Fruit fly (Drosophila melanogaster) whole organism, embryonic: ENCODE data around the gene CG42494.

Experiments used
- Adf1 ChIP-seq: fragments of 200-800 bp; sonication (Bioruptor generic); IDR thresholded peaks from 2 replicates; pipeline ENCODE4 v1.3.6; 2022; ENCODE audit warnings: missing biosample characterization, missing genetic modification characterization
- Antp ChIP-seq: fragments of 200-800 bp; sonication (Bioruptor generic); optimal IDR thresholded peaks from 3 replicates; lab custom pipeline; 2016; ENCODE audit warnings: missing biosample characterization, missing genetic modification characterization
- Atf6 ChIP-seq: fragments of 200-800 bp; sonication (Bioruptor generic); IDR thresholded peaks from 2 replicates; pipeline ENCODE4 v1.3.6; 2022; ENCODE audit warnings: missing biosample characterization, missing genetic modification characterization
- CG10543 ChIP-seq: fragments of 200-800 bp; sonication (Bioruptor generic); optimal IDR thresholded peaks from 3 replicates; lab custom pipeline; 2017; ENCODE audit warnings: missing biosample characterization, mild to moderate bottlenecking, missing genetic modification characterization, moderate library complexity
- CG10979 ChIP-seq: fragments of 200-800 bp; sonication (Bioruptor generic); optimal IDR thresholded peaks from 2 replicates; lab custom pipeline; 2018; ENCODE audit warnings: missing biosample characterization, mild to moderate bottlenecking, missing genetic modification characterization, moderate library complexity
- CG11247 ChIP-seq: fragments of 200-800 bp; sonication (Bioruptor generic); IDR thresholded peaks from 2 replicates; pipeline ENCODE4 v1.3.6; 2022; ENCODE audit warnings: missing biosample characterization, missing genetic modification characterization
- CG11560 ChIP-seq: fragments of 200-800 bp; sonication (Bioruptor generic); IDR thresholded peaks from 3 replicates; pipeline ENCODE4 v1.3.6; 2022; ENCODE audit warnings: missing biosample characterization, missing genetic modification characterization
- CG11696 ChIP-seq: fragments of 200-800 bp; sonication (Bioruptor generic); IDR thresholded peaks from 2 replicates; pipeline ENCODE4 v1.3.6; 2022; ENCODE audit warnings: missing biosample characterization, missing genetic modification characterization
- CG1233 ChIP-seq: fragments of 200-800 bp; sonication (Bioruptor generic); optimal IDR thresholded peaks from 4 replicates; lab custom pipeline; 2018; ENCODE audit warnings: missing biosample characterization, mild to moderate bottlenecking, missing genetic modification characterization
- CG13624 ChIP-seq: fragments of 200-800 bp; sonication (Bioruptor generic); optimal IDR thresholded peaks from 2 replicates; lab custom pipeline; 2016; ENCODE audit warnings: missing biosample characterization, missing genetic modification characterization
- CG1647 ChIP-seq: fragments of 200-800 bp; sonication (Bioruptor generic); optimal IDR thresholded peaks from 3 replicates; lab custom pipeline; 2016; ENCODE audit warnings: missing biosample characterization, missing genetic modification characterization
- CG16863 ChIP-seq: fragments of 200-800 bp; sonication (Bioruptor generic); optimal IDR thresholded peaks from 3 replicates; lab custom pipeline; 2016; ENCODE audit warnings: missing biosample characterization, missing genetic modification characterization
- CG2678 ChIP-seq: fragments of 200-800 bp; sonication (Bioruptor generic); optimal IDR thresholded peaks from 3 replicates; lab custom pipeline; 2019; ENCODE audit warnings: missing biosample characterization, mild to moderate bottlenecking, missing genetic modification characterization, moderate library complexity
- CG30020 ChIP-seq: fragments of 200-800 bp; optimal IDR thresholded peaks from 2 replicates; lab custom pipeline; 2019; ENCODE audit warnings: missing biosample characterization, mild to moderate bottlenecking, missing genetic modification characterization, moderate library complexity
- CG31388 ChIP-seq: fragments of 200-800 bp; sonication (Bioruptor generic); optimal IDR thresholded peaks from 2 replicates; lab custom pipeline; 2016; ENCODE audit warnings: missing biosample characterization, missing genetic modification characterization
- CG5245 ChIP-seq: fragments of 200-800 bp; sonication (Bioruptor generic); optimal IDR thresholded peaks from 3 replicates; lab custom pipeline; 2016; ENCODE audit warnings: missing biosample characterization, missing genetic modification characterization
- CG5953 ChIP-seq: fragments of 200-800 bp; sonication (Bioruptor generic); IDR thresholded peaks from 2 replicates; pipeline ENCODE4 v1.3.6; 2022; ENCODE audit warnings: missing biosample characterization, missing genetic modification characterization
- CG6175 ChIP-seq: fragments of 200-800 bp; sonication (Bioruptor generic); IDR thresholded peaks from 3 replicates; pipeline ENCODE4 v1.3.6; 2022; ENCODE audit warnings: missing biosample characterization, missing genetic modification characterization
- CG6791 ChIP-seq: fragments of 200-800 bp; sonication (Bioruptor generic); IDR thresholded peaks from 3 replicates; pipeline ENCODE4 v1.3.6; 2022; ENCODE audit warnings: missing biosample characterization, missing genetic modification characterization; ENCODE audit not compliant: partially characterized antibody
- CG8924 ChIP-seq: fragments of 200-800 bp; optimal IDR thresholded peaks from 3 replicates; lab custom pipeline; 2019; ENCODE audit warnings: missing biosample characterization, mild to moderate bottlenecking, missing genetic modification characterization, moderate library complexity
- CG9932 ChIP-seq: fragments of 200-800 bp; sonication (Bioruptor generic); IDR thresholded peaks from 2 replicates; pipeline ENCODE4 v1.3.6; 2022; ENCODE audit warnings: missing biosample characterization, missing genetic modification characterization
- CTCF ChIP-seq: fragments of 200-800 bp; sonication (Bioruptor generic); optimal IDR thresholded peaks from 2 replicates; lab custom pipeline; 2017; ENCODE audit warnings: missing biosample characterization, mild to moderate bottlenecking, missing genetic modification characterization, moderate library complexity
- Dbx ChIP-seq: fragments of 200-800 bp; sonication (Bioruptor generic); IDR thresholded peaks from 3 replicates; pipeline ENCODE4 v1.3.6; 2022; ENCODE audit warnings: missing biosample characterization, missing genetic modification characterization
- Dip2 ChIP-seq: fragments of 200-800 bp; sonication (Bioruptor generic); IDR thresholded peaks from 2 replicates; pipeline ENCODE4 v1.3.6; 2022; ENCODE audit warnings: missing biosample characterization, missing genetic modification characterization
- E2f1 ChIP-seq: fragments of 200-800 bp; sonication (Bioruptor generic); IDR thresholded peaks from 2 replicates; pipeline ENCODE4 v1.3.6; 2022; ENCODE audit warnings: missing biosample characterization, missing genetic modification characterization
- Elba2 ChIP-seq: fragments of 200-800 bp; sonication (Bioruptor generic); optimal IDR thresholded peaks from 3 replicates; lab custom pipeline; 2016; ENCODE audit warnings: missing biosample characterization, missing genetic modification characterization
- Ets65A ChIP-seq: fragments of 200-800 bp; sonication (Bioruptor generic); peaks from one replicate; lab custom pipeline; 2016; ENCODE audit warnings: missing biosample characterization, missing genetic modification characterization
- HLH54F ChIP-seq: fragments of 200-800 bp; sonication (Bioruptor generic); optimal IDR thresholded peaks from 3 replicates; lab custom pipeline; 2016; ENCODE audit warnings: missing biosample characterization, missing genetic modification characterization
- HmgD ChIP-seq: fragments of 200-800 bp; sonication (Bioruptor generic); optimal IDR thresholded peaks from 3 replicates; lab custom pipeline; 2016; ENCODE audit warnings: missing biosample characterization, missing genetic modification characterization
- HmgZ ChIP-seq: fragments of 200-800 bp; sonication (Bioruptor generic); optimal IDR thresholded peaks from 2 replicates; lab custom pipeline; 2018; ENCODE audit warnings: missing biosample characterization, mild to moderate bottlenecking, missing genetic modification characterization
- Hr78 ChIP-seq, 2 experiments: fragments of 200-800 bp in 1 of 2; fragments of >200 bp in 1 of 2; sonication (Bioruptor generic) in 1 of 2; optimal IDR thresholded peaks; 2 replicates each; lab custom pipeline; 2017 to 2019; ENCODE audit warnings: missing biosample characterization in 2 of 2, missing genetic modification characterization in 2 of 2, mild to moderate bottlenecking in 1 of 2, moderate library complexity in 1 of 2
- Hsf ChIP-seq: fragments of 200-800 bp; sonication (Bioruptor generic); optimal IDR thresholded peaks from 3 replicates; lab custom pipeline; 2016; ENCODE audit warnings: missing biosample characterization, missing genetic modification characterization
- Lhr ChIP-seq: fragments of 200-800 bp; sonication (Bioruptor generic); optimal IDR thresholded peaks from 3 replicates; lab custom pipeline; 2017; ENCODE audit warnings: mild to moderate bottlenecking, missing biosample characterization, missing genetic modification reagents, missing genetic modification characterization
- Lim3 ChIP-seq: fragments of 200-800 bp; sonication (Bioruptor generic); IDR thresholded peaks from 2 replicates; pipeline ENCODE4 v1.3.6; 2022; ENCODE audit warnings: missing biosample characterization, missing genetic modification characterization
- Nf-YA ChIP-seq: fragments of 200-800 bp; sonication (Bioruptor generic); IDR thresholded peaks from 2 replicates; pipeline ENCODE4 v1.3.6; 2022; ENCODE audit warnings: missing biosample characterization, missing genetic modification characterization
- Sry-β ChIP-seq: fragments of 200-800 bp; sonication (Bioruptor generic); optimal IDR thresholded peaks from 2 replicates; lab custom pipeline; 2018; ENCODE audit warnings: missing biosample characterization, mild to moderate bottlenecking, missing genetic modification characterization, moderate library complexity
- Trl ChIP-seq, 3 experiments: fragments of >200 bp in 2 of 3; fragments of 200-800 bp in 1 of 3; sonication (Bioruptor generic) in 1 of 3; optimal IDR thresholded peaks; 2 replicates in 1 of 3; 3 replicates in 2 of 3; lab custom pipeline; 2016 to 2017; ENCODE audit warnings: missing biosample characterization in 1 of 3, missing genetic modification characterization in 1 of 3
- croc ChIP-seq: fragments of 200-800 bp; sonication (Bioruptor generic); conservative IDR thresholded peaks from 3 replicates; pipeline ENCODE4 v1.3.6; 2022; ENCODE audit warnings: missing biosample characterization, missing genetic modification characterization
- dmrt99B ChIP-seq: fragments of 200-800 bp; sonication (Bioruptor generic); optimal IDR thresholded peaks from 2 replicates; lab custom pipeline; 2018; ENCODE audit warnings: missing biosample characterization, mild to moderate bottlenecking, missing genetic modification characterization, moderate library complexity
- eve ChIP-seq, 2 experiments: fragments of >200 bp; optimal IDR thresholded peaks; 2 replicates each; lab custom pipeline; 2017; ENCODE audit warnings: missing biosample characterization in 2 of 2, missing genetic modification characterization in 2 of 2
- ewg ChIP-seq: fragments of 200-800 bp; sonication (Bioruptor generic); optimal IDR thresholded peaks from 3 replicates; lab custom pipeline; 2017; ENCODE audit warnings: mild to moderate bottlenecking, missing biosample characterization, missing genetic modification reagents, missing genetic modification characterization
- fru ChIP-seq: fragments of >200 bp; optimal IDR thresholded peaks from 2 replicates; lab custom pipeline; 2017
- her ChIP-seq: fragments of 200-800 bp; sonication (Bioruptor generic); optimal IDR thresholded peaks from 2 replicates; lab custom pipeline; 2016; ENCODE audit warnings: missing biosample characterization, missing genetic modification characterization
- insv ChIP-seq, 2 experiments: fragments of 200-800 bp; sonication (Bioruptor generic); optimal IDR thresholded peaks; 3 replicates each; lab custom pipeline; 2016 to 2018; ENCODE audit warnings: missing biosample characterization in 2 of 2, missing genetic modification characterization in 2 of 2
- mam ChIP-seq: fragments of 200-800 bp; sonication (Bioruptor generic); optimal IDR thresholded peaks from 3 replicates; lab custom pipeline; 2016; ENCODE audit warnings: missing biosample characterization, missing genetic modification characterization
- org-1 ChIP-seq: fragments of 200-800 bp; sonication (Bioruptor generic); optimal IDR thresholded peaks from 2 replicates; lab custom pipeline; 2017; ENCODE audit warnings: missing biosample characterization, missing genetic modification characterization
- pnt ChIP-seq: fragments of 200-800 bp; sonication (Bioruptor generic); optimal IDR thresholded peaks from 3 replicates; lab custom pipeline; 2016; ENCODE audit warnings: missing biosample characterization, missing genetic modification characterization
- sim ChIP-seq: fragments of 200-800 bp; sonication (Bioruptor generic); IDR thresholded peaks from 2 replicates; pipeline ENCODE4 v1.3.6; 2022; ENCODE audit warnings: missing biosample characterization, missing genetic modification characterization
- tx ChIP-seq: fragments of 200-800 bp; sonication (Bioruptor generic); optimal IDR thresholded peaks from 2 replicates; lab custom pipeline; 2016; ENCODE audit warnings: missing biosample characterization, missing genetic modification characterization
- zfh2 ChIP-seq: fragments of 200-800 bp; sonication (Bioruptor generic); optimal IDR thresholded peaks from 2 replicates; lab custom pipeline; 2016; ENCODE audit warnings: missing biosample characterization, missing genetic modification characterization

The CG42494 gene

dm6 chr3L:3148125-3149059 is 35.8 kb upstream of the CG42494 start, which contains the start of the genes Usp5 and BtbVII (continued):
- TF ChIP-seq Trl (optimal IDR thresholded peaks at IDR 0.05; lab: Kevin White, UChicago) (no peak), Trl (GFP tag; optimal IDR thresholded peaks at IDR 0.05; lab: Kevin White, UChicago) (peak; percentile 67), CG1647 (no peak), Dip2 (GFP tag; lab: Robert Waterston, UW) (no peak), CG6175 (no peak), eve (GFP tag; optimal IDR thresholded peaks at IDR 0.05; lab: Kevin White, UChicago) (no peak), tx (GFP tag; lab: Kevin White, UChicago) (peak; percentile 68), CG6791 (peak; percentile 80), Nf-YA (GFP tag; lab: Robert Waterston, UW) (no peak), Elba2 (GFP tag; lab: Kevin White, UChicago) (peak; percentile 96), Atf6 (GFP tag; lab: Robert Waterston, UW) (peak; percentile 43; the same call in 1 of the 2 replicates), mam (GFP tag; lab: Kevin White, UChicago) (peak; percentile 75), Antp (peak; percentile 81), croc (GFP tag; lab: Robert Waterston, UW) (0 out of 3 replicates have a peak, but pooled peaks have one; percentile 39), Lim3 (GFP tag; lab: Robert Waterston, UW) (no peak), CG1233 (no peak), HmgD (peak; percentile 58), Hr78 (GFP tag; optimal IDR thresholded peaks at IDR 0.05; lab: Kevin White, UChicago) (no peak), her (GFP tag; lab: Kevin White, UChicago) (peak; percentile 74), insv (GFP tag; optimal IDR thresholded peaks at IDR 0.05; lab: Kevin White, UChicago) (peak in 1 of 2 experiments; percentile 11), Adf1 (GFP tag; lab: Robert Waterston, UW) (peak; percentile 48; the same call in 1 of the 2 replicates), CG10543 (GFP tag; lab: Kevin White, UChicago) (peak; percentile 49), Sry-β (GFP tag; lab: Kevin White, UChicago) (no peak), CG16863 (GFP tag; lab: Kevin White, UChicago) (peak; percentile 68), sim (GFP tag; lab: Robert Waterston, UW) (0 out of 2 replicates have a peak, but pooled peaks have one; percentile 7), HmgZ (peak; percentile 69), CG2678 (tag; lab: Kevin White, UChicago) (peak; percentile 39), CG5245 (GFP tag; lab: Kevin White, UChicago) (no peak), Dbx (peak; percentile 68), CG8924 (tag; lab: Kevin White, UChicago) (peak; percentile 77), CG11696 (0 out of 2 replicates have a peak, but pooled peaks have one; percentile 33), CG31388 (GFP tag; lab: Kevin White, UChicago) (no peak), zfh2 (GFP tag; lab: Kevin White, UChicago) (peak; percentile 72), ewg (GFP tag; lab: Kevin White, UChicago) (peak; percentile 46), HLH54F (GFP tag; lab: Kevin White, UChicago) (peak; percentile 73), CG13624 (GFP tag; lab: Kevin White, UChicago) (peak; percentile 70), CG9932 (GFP tag; lab: Robert Waterston, UW) (peak; percentile 86), Lhr (GFP tag; lab: Kevin White, UChicago) (peak; percentile 72), E2f1 (GFP tag; lab: Robert Waterston, UW) (peak; percentile 49; the same call in 1 of the 2 replicates), CTCF (GFP tag; lab: Kevin White, UChicago) (no peak), Hsf (peak; percentile 76), CG11560 (tag; lab: Robert Waterston, UW) (no peak), CG30020 (tag; lab: Kevin White, UChicago) (peak; percentile 50), CG5953 (no peak), CG11247 (GFP tag; lab: Robert Waterston, UW) (peak; percentile 48; the same call in 1 of the 2 replicates), Ets65A (GFP tag; lab: Kevin White, UChicago) (peak; percentile 91), org-1 (GFP tag; lab: Kevin White, UChicago) (peak; percentile 8), dmrt99B (tag; lab: Kevin White, UChicago) (no peak), CG10979 (tag; lab: Kevin White, UChicago) (peak; percentile 34), fru (lab: Kevin White, UChicago) (no peak), pnt (GFP tag; lab: Kevin White, UChicago) (peak; percentile 55)
